Worm (Caenorhabditis elegans): ENCODE results near the gene F01G10.10.

The F01G10.10 gene

ce11 chrIV:10232456-10232855, 13.5 kb upstream of the F01G10.10 start, which contains the start of gene F01G10.4:
TSS of gene F01G10.4 (minus strand) at chrIV:10232556.
- no peak for TF ChIP-seq ref-2 (tag; optimal IDR thresholded peaks at IDR 0.05)

DNA sequence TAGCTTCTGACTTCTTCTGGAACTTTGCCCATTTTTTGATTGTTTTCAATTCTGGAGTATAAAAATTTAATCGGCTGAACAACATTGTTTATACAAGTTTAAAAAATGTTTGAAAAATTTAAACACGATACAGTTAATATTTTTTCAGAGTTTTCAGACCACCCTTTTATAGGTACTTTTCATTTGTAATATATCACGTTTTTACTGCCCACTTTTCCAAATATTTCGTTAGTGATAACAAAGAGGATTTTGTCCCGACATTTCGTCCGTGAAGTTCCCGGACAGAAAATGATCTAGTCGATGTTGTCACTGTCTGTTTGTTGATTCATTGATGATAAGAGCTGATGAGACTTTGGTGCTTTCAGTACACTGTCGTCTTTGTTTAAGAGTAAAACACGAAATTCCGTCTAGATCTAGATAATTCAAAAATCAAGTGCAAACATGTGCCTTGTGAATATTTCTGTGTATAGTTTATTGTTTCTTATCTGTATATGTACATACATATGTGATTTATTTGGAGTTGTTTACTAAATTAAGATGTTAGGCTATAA, 10.6 kb upstream of the F01G10.10 start, which contains the start of gene ech-9:
ech-9 (minus strand) TSS at position 51 of the 551 bp plus-strand sequence.
- TF ChIP-seq lin-11 (tag; optimal IDR thresholded peaks at IDR 0.05): no peak
- no peak for TF ChIP-seq ceh-6 (GFP tag; optimal IDR thresholded peaks at IDR 0.05)
- TF ChIP-seq pat-9 (tag; optimal IDR thresholded peaks at IDR 0.05): no peak
- TF ChIP-seq ceh-2 (tag; optimal IDR thresholded peaks at IDR 0.05): no peak
- TF ChIP-seq hlh-30 (tag; optimal IDR thresholded peaks at IDR 0.05; ENCODE audit: insufficient read depth): no peak
- no peak for TF ChIP-seq hlh-8 (tag; optimal IDR thresholded peaks at IDR 0.05)
- no peak for TF ChIP-seq ceh-19 (GFP tag; optimal IDR thresholded peaks at IDR 0.05)
- TF ChIP-seq unc-55 (GFP tag; optimal IDR thresholded peaks at IDR 0.05): no peak
- TF ChIP-seq madf-2 (tag; optimal IDR thresholded peaks at IDR 0.05): no peak
- no peak for TF ChIP-seq pros-1 (tag; optimal IDR thresholded peaks at IDR 0.05)
- TF ChIP-seq sdc-2 (tag; optimal IDR thresholded peaks at IDR 0.05): no peak
- TF ChIP-seq F13H6.1 (tag; optimal IDR thresholded peaks at IDR 0.05): no peak
- no peak for TF ChIP-seq hlh-15 (tag; optimal IDR thresholded peaks at IDR 0.05)
- no peak for TF ChIP-seq che-1 (tag; optimal IDR thresholded peaks at IDR 0.05)
- no peak for TF ChIP-seq syd-9 (tag; optimal IDR thresholded peaks at IDR 0.05)
- TF ChIP-seq ceh-31 (tag; optimal IDR thresholded peaks at IDR 0.05): no peak
- TF ChIP-seq fkh-10 (GFP tag; optimal IDR thresholded peaks at IDR 0.05): no peak

ce11 chrIV:10236106-10236505, 9.9 kb upstream of the F01G10.10 start:
- no peak for TF ChIP-seq pax-1 (tag; optimal IDR thresholded peaks at IDR 0.05)
- TF ChIP-seq lim-6 (tag; optimal IDR thresholded peaks at IDR 0.05): no peak
- TF ChIP-seq dmd-4 (tag; optimal IDR thresholded peaks at IDR 0.05; ENCODE audit: borderline replicate concordance): no peak
- no peak for TF ChIP-seq T23F11.4 (GFP tag; optimal IDR thresholded peaks at IDR 0.05)
- TF ChIP-seq npax-4 (tag; optimal IDR thresholded peaks at IDR 0.05): no peak
- no peak for TF ChIP-seq hlh-30 (tag; optimal IDR thresholded peaks at IDR 0.05; ENCODE audit: insufficient read depth)
- no peak for TF ChIP-seq dve-1 (tag; optimal IDR thresholded peaks at IDR 0.05)
- no peak for TF ChIP-seq Y22D7AL.16 (tag; optimal IDR thresholded peaks at IDR 0.05)
- no peak for TF ChIP-seq ets-4 (tag; optimal IDR thresholded peaks at IDR 0.05)
- no peak for TF ChIP-seq ceh-18 (tag; optimal IDR thresholded peaks at IDR 0.05)
- no peak for TF ChIP-seq ceh-30 (tag; optimal IDR thresholded peaks at IDR 0.05)
- TF ChIP-seq ztf-16 (tag; optimal IDR thresholded peaks at IDR 0.05): no peak
- no peak for TF ChIP-seq ceh-19 (GFP tag; optimal IDR thresholded peaks at IDR 0.05)
- TF ChIP-seq ceh-48 (tag; optimal IDR thresholded peaks at IDR 0.05): no peak
- no peak for TF ChIP-seq ceh-24 (tag; optimal IDR thresholded peaks at IDR 0.05)
- TF ChIP-seq zip-5 (tag; optimal IDR thresholded peaks at IDR 0.05): no peak
- TF ChIP-seq tbx-2 (tag; optimal IDR thresholded peaks at IDR 0.05): no peak

- TF ChIP-seq eyg-1 (tag; optimal IDR thresholded peaks at IDR 0.05) (no peak), elt-2 (tag; optimal IDR thresholded peaks at IDR 0.05) (peak; percentile 44)
Observed at ce11 chrIV:10239045-10239444, 6.9 kb upstream of the F01G10.10 start, which contains the start of gene ech-8. TSS of gene ech-8 (minus strand) at chrIV:10239176.

DNA sequence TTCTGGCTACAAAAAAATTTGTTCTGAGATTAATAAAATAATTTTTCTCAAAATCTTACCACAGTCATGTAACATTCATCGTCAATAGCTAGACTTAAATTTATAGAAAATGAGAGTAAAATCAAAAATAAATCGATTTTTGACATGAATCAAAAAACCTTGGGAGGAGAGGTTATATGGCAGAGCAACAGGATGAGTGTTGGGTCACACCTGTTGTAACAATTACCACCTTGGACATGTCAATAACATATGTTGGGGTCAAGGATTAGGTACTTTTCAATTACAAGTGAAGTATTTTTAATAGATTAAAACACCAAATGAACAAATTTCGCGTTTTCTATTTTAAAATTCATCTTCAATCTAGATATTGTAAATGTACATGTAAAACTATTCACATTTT, 4.3 kb upstream of the F01G10.10 start, which contains the start of gene lipl-7:
lipl-7 (minus strand) TSS at position 165 of the 400 bp plus-strand sequence.
- TF ChIP-seq T23F11.4 (GFP tag; optimal IDR thresholded peaks at IDR 0.05) (no peak), K02D7.2 (tag; optimal IDR thresholded peaks at IDR 0.05) (no peak), elt-4 (tag; optimal IDR thresholded peaks at IDR 0.05) (no peak), ahr-1 (tag; optimal IDR thresholded peaks at IDR 0.05) (no peak), pha-4 (tag; optimal IDR thresholded peaks at IDR 0.05) (no peak), ceh-31 (tag; optimal IDR thresholded peaks at IDR 0.05) (no peak), unc-55 (GFP tag; optimal IDR thresholded peaks at IDR 0.05) (no peak), mec-3 (tag; optimal IDR thresholded peaks at IDR 0.05; ENCODE audit: borderline replicate concordance) (no peak), odd-2 (tag; optimal IDR thresholded peaks at IDR 0.05) (no peak), pax-1 (tag; optimal IDR thresholded peaks at IDR 0.05) (no peak), ceh-22 (tag; optimal IDR thresholded peaks at IDR 0.05) (no peak), rnt-1 (tag; optimal IDR thresholded peaks at IDR 0.05) (no peak), pag-3 (tag; optimal IDR thresholded peaks at IDR 0.05; ENCODE audit: borderline replicate concordance) (no peak), ceh-45 (GFP tag; IDR thresholded peaks at IDR 0.05) (no peak), syd-9 (tag; optimal IDR thresholded peaks at IDR 0.05) (no peak), tbx-2 (tag; optimal IDR thresholded peaks at IDR 0.05) (no peak), ceh-48 (tag; optimal IDR thresholded peaks at IDR 0.05) (no peak), fkh-10 (GFP tag; optimal IDR thresholded peaks at IDR 0.05) (no peak), ceh-6 (GFP tag; optimal IDR thresholded peaks at IDR 0.05) (no peak)

All from whole organism, late embryonic.